Worm (Caenorhabditis elegans): Measurements from ENCODE around the gene R01E6.2.

DNA sequence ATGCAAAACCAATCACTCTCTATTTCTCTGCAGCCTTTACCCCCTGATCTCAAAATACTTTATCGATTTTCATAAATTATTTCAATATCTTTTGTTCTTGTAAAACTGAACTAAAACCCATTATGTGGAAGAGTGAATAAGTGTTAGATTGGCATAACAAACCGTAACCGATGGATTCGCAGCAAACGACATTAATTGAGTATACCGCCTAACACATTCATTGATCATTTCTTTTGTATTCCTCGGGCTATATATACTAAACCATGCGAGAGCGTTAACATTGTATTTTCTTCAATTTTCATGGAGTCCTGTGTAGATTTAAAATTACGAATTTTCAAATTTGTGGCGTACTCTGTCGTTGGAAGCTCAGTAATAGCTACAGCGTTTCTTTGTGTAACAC lies 23.4 kb upstream of the R01E6.2 start, which contains the start of gene col-9:
- TF ChIP-seq dmd-4 (tag; optimal IDR thresholded peaks at IDR 0.05; ENCODE audit: borderline replicate concordance) (no peak), pha-4 (tag; optimal IDR thresholded peaks at IDR 0.05) (no peak), pha-2 (tag; optimal IDR thresholded peaks at IDR 0.05) (no peak), ama-1 (optimal IDR thresholded peaks at IDR 0.05) (no peak), ahr-1 (tag; optimal IDR thresholded peaks at IDR 0.05) (no peak), ceh-24 (tag; optimal IDR thresholded peaks at IDR 0.05) (no peak), ceh-34 (tag; optimal IDR thresholded peaks at IDR 0.05) (no peak), nhr-11 (tag; optimal IDR thresholded peaks at IDR 0.05) (no peak), hlh-13 (GFP tag; optimal IDR thresholded peaks at IDR 0.05) (no peak), ref-2 (tag; optimal IDR thresholded peaks at IDR 0.05) (no peak), ets-4 (tag; optimal IDR thresholded peaks at IDR 0.05) (no peak), T23F11.4 (GFP tag; optimal IDR thresholded peaks at IDR 0.05) (no peak), sdc-2 (tag; optimal IDR thresholded peaks at IDR 0.05) (no peak), mec-3 (tag; optimal IDR thresholded peaks at IDR 0.05; ENCODE audit: borderline replicate concordance) (no peak)
